Worm (Caenorhabditis elegans) whole organism, midembryonic: Measurements from ENCODE around the gene zip-8.

ENCODE experiments used
- T22C8.4 ChIP-seq: fragments of 200-800 bp; sonication (Bioruptor generic); IDR thresholded peaks from 2 replicates; pipeline ENCODE4 v1.3.6; 2022; ENCODE audit warnings: missing genetic modification characterization, missing compliant biosample characterization
- cog-1 ChIP-seq: sonication (generic microtip); optimal IDR thresholded peaks from 2 replicates; lab custom pipeline; 2016; ENCODE audit warnings: missing genetic modification characterization, missing compliant biosample characterization
- flt-1 ChIP-seq: fragments of 200-800 bp; sonication (Bioruptor generic); IDR thresholded peaks from 2 replicates; pipeline ENCODE4 v1.3.6; 2022; ENCODE audit warnings: missing genetic modification characterization, missing compliant biosample characterization
- klf-2 ChIP-seq: fragments of 200-800 bp; sonication (Bioruptor generic); conservative IDR thresholded peaks from 2 replicates; pipeline ENCODE4 v1.3.6; 2022; ENCODE audit warnings: missing genetic modification reagents, missing genetic modification characterization, missing compliant biosample characterization
- med-1 ChIP-seq: sonication (generic microtip); optimal IDR thresholded peaks from 2 replicates; lab custom pipeline; 2017; ENCODE audit warnings: missing genetic modification characterization, mild to moderate bottlenecking, missing compliant biosample characterization, antibody characterized with exemption, missing genetic modification reagents; ENCODE audit not compliant: insufficient read depth
- ref-1 ChIP-seq: fragments of 200-800 bp; sonication (Bioruptor generic); conservative IDR thresholded peaks from 2 replicates; pipeline ENCODE4 v1.3.6; 2022; ENCODE audit warnings: missing genetic modification reagents, missing genetic modification characterization, missing compliant biosample characterization
- tab-1 ChIP-seq: fragments of 200-800 bp; sonication (Bioruptor generic); IDR thresholded peaks from 2 replicates; pipeline ENCODE4 v1.3.6; 2022; ENCODE audit warnings: missing genetic modification characterization, missing compliant biosample characterization
- ztf-23 ChIP-seq: fragments of 200-800 bp; sonication (Bioruptor generic); IDR thresholded peaks from 2 replicates; pipeline ENCODE4 v1.3.6; 2022; ENCODE audit warnings: missing genetic modification reagents, missing genetic modification characterization, missing compliant biosample characterization
- ztf-29 ChIP-seq: fragments of 200-800 bp; sonication (Bioruptor generic); IDR thresholded peaks from 2 replicates; pipeline ENCODE4 v1.3.6; 2022; ENCODE audit warnings: missing genetic modification reagents, missing genetic modification characterization, missing compliant biosample characterization

Gene zip-8

DNA sequence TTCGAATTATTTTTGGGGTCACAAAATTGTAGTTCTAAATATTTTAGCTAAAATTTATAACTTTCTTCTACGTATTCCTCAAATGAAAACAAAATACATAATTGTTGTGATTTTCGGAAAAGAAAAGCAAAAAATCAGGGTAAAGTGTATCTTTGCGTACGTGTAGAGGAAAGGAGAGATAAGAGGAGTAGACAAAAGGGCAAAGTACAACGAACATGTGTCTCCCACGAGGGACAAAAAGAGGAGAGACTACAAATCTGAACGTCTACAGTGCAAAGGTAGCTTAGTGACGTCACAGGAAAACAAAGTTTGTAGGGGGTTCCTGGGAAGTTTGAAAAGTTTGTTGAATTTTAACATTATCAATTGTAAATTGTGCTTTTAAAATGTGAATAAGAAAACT, 31.2 kb upstream of the zip-8 start:
- no peak for TF ChIP-seq ztf-29 (GFP tag; lab: Robert Waterston, UW)
- TF ChIP-seq ztf-23 (GFP tag; lab: Robert Waterston, UW), result 0 out of 2 replicates have a peak, but pooled peaks have one; percentile 13

DNA sequence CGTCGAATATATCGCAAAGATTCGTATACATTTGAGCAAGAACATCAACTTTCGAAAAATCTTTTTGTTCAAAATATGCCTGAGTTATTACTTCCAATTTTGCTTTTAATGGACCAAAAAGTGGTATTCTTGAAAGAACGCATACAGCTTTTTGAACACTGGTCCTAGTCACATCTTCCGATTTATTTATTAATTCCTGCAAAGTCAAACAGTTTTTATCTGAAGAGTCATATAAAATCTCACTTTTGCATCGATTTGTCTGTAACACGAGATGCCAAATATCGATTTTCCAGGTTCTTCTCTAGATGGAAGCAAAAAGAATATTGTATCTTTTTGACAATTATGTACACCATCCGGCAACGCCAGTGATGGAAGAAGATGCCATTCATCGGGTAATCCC, 28.9 kb upstream of the zip-8 start:
- TF ChIP-seq ztf-23 (GFP tag; lab: Robert Waterston, UW), result no peak
- no peak for TF ChIP-seq T22C8.4
- no peak for TF ChIP-seq tab-1 (GFP tag; lab: Robert Waterston, UW)
- TF ChIP-seq flt-1 (GFP tag; lab: Robert Waterston, UW), result no peak
- no peak for TF ChIP-seq klf-2 (GFP tag; lab: Robert Waterston, UW)
- no peak for TF ChIP-seq ztf-29 (GFP tag; lab: Robert Waterston, UW)
- TF ChIP-seq med-1, result no peak
- TF ChIP-seq ref-1 (GFP tag; lab: Robert Waterston, UW), result no peak
- TF ChIP-seq cog-1 (tag; lab: Kevin White, UChicago), result no peak

ce11 chrIII:6450596-6450995, 28.2 kb upstream of the zip-8 start, which contains the start of gene T26A5.6:
T26A5.6 (minus strand) TSS chrIII:6450696.
- no peak for TF ChIP-seq ztf-29 (GFP tag; lab: Robert Waterston, UW)
- no peak for TF ChIP-seq klf-2 (GFP tag; lab: Robert Waterston, UW)
- no peak for TF ChIP-seq med-1
- TF ChIP-seq T22C8.4, result no peak
- TF ChIP-seq tab-1 (GFP tag; lab: Robert Waterston, UW), result no peak
- TF ChIP-seq cog-1 (tag; lab: Kevin White, UChicago), result no peak
- TF ChIP-seq ref-1 (GFP tag; lab: Robert Waterston, UW), result no peak
- no peak for TF ChIP-seq flt-1 (GFP tag; lab: Robert Waterston, UW)
- TF ChIP-seq ztf-23 (GFP tag; lab: Robert Waterston, UW), result no peak

DNA sequence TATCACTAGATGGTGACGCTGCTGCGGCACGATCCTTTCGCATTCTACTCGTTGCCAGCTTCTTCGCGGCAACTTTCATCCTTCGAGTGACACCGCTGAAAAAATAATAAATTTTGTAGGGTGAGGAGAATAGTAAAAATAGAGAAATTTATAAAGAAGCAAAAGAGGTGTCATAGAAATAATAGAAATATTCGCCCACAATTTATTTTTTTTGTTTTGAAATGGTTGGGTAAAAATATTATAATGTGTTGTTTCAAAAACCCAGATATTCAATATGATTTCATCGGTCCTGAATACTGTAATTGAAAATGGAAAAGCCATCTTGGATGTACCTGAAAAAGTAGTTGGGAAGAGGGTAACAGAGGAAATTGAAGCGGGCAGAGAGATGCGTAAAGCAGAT, 26.5 kb upstream of the zip-8 start, which contains the start of gene set-1:
Gene set-1 (minus strand): TSS at position 101 of the 400 bp plus-strand sequence.
- TF ChIP-seq tab-1 (GFP tag; lab: Robert Waterston, UW), result no peak
- no peak for TF ChIP-seq ztf-29 (GFP tag; lab: Robert Waterston, UW)
- TF ChIP-seq ref-1 (GFP tag; lab: Robert Waterston, UW), result no peak
- TF ChIP-seq klf-2 (GFP tag; lab: Robert Waterston, UW), result no peak
- no peak for TF ChIP-seq cog-1 (tag; lab: Kevin White, UChicago)
- no peak for TF ChIP-seq flt-1 (GFP tag; lab: Robert Waterston, UW)
- no peak for TF ChIP-seq ztf-23 (GFP tag; lab: Robert Waterston, UW)
- TF ChIP-seq med-1, result no peak
- no peak for TF ChIP-seq T22C8.4

- TF ChIP-seq ztf-29 (GFP tag; lab: Robert Waterston, UW) (no peak), tab-1 (GFP tag; lab: Robert Waterston, UW) (no peak), med-1 (no peak), flt-1 (GFP tag; lab: Robert Waterston, UW) (no peak), T22C8.4 (no peak), cog-1 (tag; lab: Kevin White, UChicago) (no peak), klf-2 (GFP tag; lab: Robert Waterston, UW) (no peak), ref-1 (GFP tag; lab: Robert Waterston, UW) (no peak), ztf-23 (GFP tag; lab: Robert Waterston, UW) (no peak)
Observed at ce11 chrIII:6452683-6453082, 26.1 kb upstream of the zip-8 start.

DNA sequence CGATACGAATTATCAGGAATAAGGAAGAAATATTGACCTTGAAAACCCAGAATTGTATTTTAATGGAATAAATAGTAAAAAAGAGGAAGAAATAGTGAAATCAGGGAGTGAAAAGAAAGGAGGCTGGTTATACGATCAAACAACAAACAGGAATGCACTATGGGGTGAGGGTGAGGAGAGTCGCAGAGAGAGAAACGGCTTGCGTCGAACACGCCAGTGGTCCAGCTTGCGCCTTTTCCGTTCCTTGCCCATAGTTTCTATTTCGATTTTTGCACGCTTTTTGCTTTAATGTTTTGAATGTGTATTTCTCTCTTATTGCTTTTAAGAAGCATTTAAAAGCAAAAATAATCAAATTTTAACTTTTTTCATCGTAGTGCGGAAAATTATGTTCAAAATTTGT, 25.1 kb upstream of the zip-8 start:
- TF ChIP-seq ztf-23 (GFP tag; lab: Robert Waterston, UW) (peak; percentile 85), tab-1 (GFP tag; lab: Robert Waterston, UW) (peak; percentile 62; the same call in 1 of the 2 replicates), cog-1 (tag; lab: Kevin White, UChicago) (peak; percentile 74), klf-2 (GFP tag; lab: Robert Waterston, UW) (no peak), flt-1 (GFP tag; lab: Robert Waterston, UW) (peak; percentile 74), med-1 (peak; percentile 35), ref-1 (GFP tag; lab: Robert Waterston, UW) (0 out of 2 replicates have a peak, but pooled peaks have one; percentile 34), ztf-29 (GFP tag; lab: Robert Waterston, UW) (peak; percentile 74), T22C8.4 (0 out of 2 replicates have a peak, but pooled peaks have one; percentile 36)

DNA sequence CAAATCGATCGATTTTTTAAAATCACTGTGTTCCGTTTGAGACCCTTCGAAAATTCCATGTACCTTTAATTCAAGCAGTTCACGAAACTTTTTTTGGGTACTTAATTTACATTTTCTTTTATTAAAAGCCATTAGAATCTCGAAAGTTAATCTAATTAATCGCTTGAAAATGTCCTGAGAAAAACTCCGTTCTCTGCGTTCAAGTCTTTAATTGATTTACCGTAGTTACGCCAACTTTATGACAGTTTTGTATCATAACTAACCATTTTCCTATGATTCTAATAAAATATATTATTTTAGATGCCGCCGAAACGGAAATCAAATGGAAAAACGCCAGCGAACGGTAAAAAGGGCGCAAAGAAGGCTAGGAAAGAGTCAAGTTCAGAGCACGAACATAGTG, 24.6 kb upstream of the zip-8 start, which contains the start of gene jhdm-1:
Gene jhdm-1 (plus strand): TSS at position 301 of the 400 bp plus-strand sequence.
- TF ChIP-seq med-1 (no peak), ref-1 (GFP tag; lab: Robert Waterston, UW) (no peak), klf-2 (GFP tag; lab: Robert Waterston, UW) (no peak), flt-1 (GFP tag; lab: Robert Waterston, UW) (no peak), ztf-29 (GFP tag; lab: Robert Waterston, UW) (no peak), cog-1 (tag; lab: Kevin White, UChicago) (no peak), T22C8.4 (no peak), tab-1 (GFP tag; lab: Robert Waterston, UW) (no peak), ztf-23 (GFP tag; lab: Robert Waterston, UW) (no peak)

- TF ChIP-seq tab-1 (GFP tag; lab: Robert Waterston, UW), result no peak
- no peak for TF ChIP-seq ztf-29 (GFP tag; lab: Robert Waterston, UW)
- TF ChIP-seq klf-2 (GFP tag; lab: Robert Waterston, UW), result no peak
- no peak for TF ChIP-seq cog-1 (tag; lab: Kevin White, UChicago)
- TF ChIP-seq T22C8.4, result no peak
- TF ChIP-seq flt-1 (GFP tag; lab: Robert Waterston, UW), result no peak
- TF ChIP-seq ztf-23 (GFP tag; lab: Robert Waterston, UW), result no peak
- TF ChIP-seq med-1, result no peak
- TF ChIP-seq ref-1 (GFP tag; lab: Robert Waterston, UW), result no peak
Observed at ce11 chrIII:6459820-6460219, 18.9 kb upstream of the zip-8 start, which contains the start of gene algn-1. algn-1 (plus strand) TSS chrIII:6460120.

- TF ChIP-seq klf-2 (GFP tag; lab: Robert Waterston, UW) (no peak), ztf-29 (GFP tag; lab: Robert Waterston, UW) (no peak), tab-1 (GFP tag; lab: Robert Waterston, UW) (no peak), flt-1 (GFP tag; lab: Robert Waterston, UW) (no peak), ztf-23 (GFP tag; lab: Robert Waterston, UW) (no peak), T22C8.4 (no peak), med-1 (no peak), ref-1 (GFP tag; lab: Robert Waterston, UW) (no peak), cog-1 (tag; lab: Kevin White, UChicago) (no peak)
Observed at ce11 chrIII:6462610-6463009, 16.1 kb upstream of the zip-8 start, which contains the start of gene T26A5.8. T26A5.8 (minus strand) TSS chrIII:6462856.
